Fruit fly (Drosophila melanogaster): ENCODE results near the gene Fuca.

Gene Fuca

dm6 chr3L:11528397-11528923, 5.9 kb upstream of the Fuca start (continued):
- no peak for TF ChIP-seq HLHmδ (GFP tag; optimal IDR thresholded peaks at IDR 0.05)
- TF ChIP-seq CG7271 (tag; optimal IDR thresholded peaks at IDR 0.05) = no peak
- TF ChIP-seq fd102C (GFP tag; optimal IDR thresholded peaks at IDR 0.05) = no peak
- no peak for TF ChIP-seq Lim3 (GFP tag; IDR thresholded peaks at IDR 0.05)
- TF ChIP-seq pnt (GFP tag; optimal IDR thresholded peaks at IDR 0.05) = no peak
- TF ChIP-seq Gsc (GFP tag; IDR thresholded peaks at IDR 0.05) = no peak
- no peak for TF ChIP-seq ro (GFP tag; IDR thresholded peaks at IDR 0.05)
- peak; percentile 83 for TF ChIP-seq cwo (GFP tag; optimal IDR thresholded peaks at IDR 0.05)
- TF ChIP-seq chm (GFP tag; IDR thresholded peaks at IDR 0.05) = peak; percentile 21; the same call in 1 of the 2 replicates
- TF ChIP-seq CG1233 (GFP tag; optimal IDR thresholded peaks at IDR 0.05) = no peak
- no peak for TF ChIP-seq CG12219 (GFP tag; optimal IDR thresholded peaks at IDR 0.05)
- TF ChIP-seq D (optimal IDR thresholded peaks at IDR 0.05) = no peak
- no peak for TF ChIP-seq D (GFP tag; optimal IDR thresholded peaks at IDR 0.05)
- no peak for TF ChIP-seq pho (GFP tag; optimal IDR thresholded peaks at IDR 0.05)
- no peak for TF ChIP-seq usp (GFP tag; optimal IDR thresholded peaks at IDR 0.05)
- TF ChIP-seq caup (GFP tag; optimal IDR thresholded peaks at IDR 0.05; ENCODE audit: severe bottlenecking) = peak; percentile 23
- no peak for TF ChIP-seq CG6791 (GFP tag; IDR thresholded peaks at IDR 0.05; ENCODE audit: partially characterized antibody)
- no peak for TF ChIP-seq CG10959 (GFP tag; IDR thresholded peaks at IDR 0.05)
- TF ChIP-seq CG17829 (tag; optimal IDR thresholded peaks at IDR 0.05) = no peak
- TF ChIP-seq Hr3 (GFP tag; optimal IDR thresholded peaks at IDR 0.05) = no peak
- peak; percentile 25 for TF ChIP-seq CG15269 (tag; optimal IDR thresholded peaks at IDR 0.05)
- TF ChIP-seq CG8478 (optimal IDR thresholded peaks at IDR 0.05) = no peak
- no peak for TF ChIP-seq Hmx (GFP tag; optimal IDR thresholded peaks at IDR 0.05)
- no peak for TF ChIP-seq CG3065 (GFP tag; optimal IDR thresholded peaks at IDR 0.05)
- no peak for TF ChIP-seq CG14050 (GFP tag; IDR thresholded peaks at IDR 0.05)
- TF ChIP-seq gsb (GFP tag; IDR thresholded peaks at IDR 0.05) = no peak
- TF ChIP-seq CG5245 (GFP tag; optimal IDR thresholded peaks at IDR 0.05) = no peak
- TF ChIP-seq CG34224 (GFP tag; IDR thresholded peaks at IDR 0.05; ENCODE audit: partially characterized antibody) = no peak
- TF ChIP-seq nmo (GFP tag; optimal IDR thresholded peaks at IDR 0.05) = no peak
- no peak for TF ChIP-seq CG11504 (tag; optimal IDR thresholded peaks at IDR 0.05)
- no peak for TF ChIP-seq kni (GFP tag; optimal IDR thresholded peaks at IDR 0.05)
- TF ChIP-seq CG2116 (GFP tag; optimal IDR thresholded peaks at IDR 0.05) = no peak
- TF ChIP-seq CG17802 (tag; optimal IDR thresholded peaks at IDR 0.05) = no peak
- no peak for TF ChIP-seq CG2199 (GFP tag; IDR thresholded peaks at IDR 0.05)
- peak; percentile 26 for TF ChIP-seq Hey (tag; optimal IDR thresholded peaks at IDR 0.05)
- no peak for TF ChIP-seq CG30403 (GFP tag; optimal IDR thresholded peaks at IDR 0.05)
- no peak for TF ChIP-seq CG4820 (GFP tag; optimal IDR thresholded peaks at IDR 0.05)
- peak; percentile 25 for TF ChIP-seq scrt (GFP tag; optimal IDR thresholded peaks at IDR 0.05)
- no peak for TF ChIP-seq Dfd (GFP tag; optimal IDR thresholded peaks at IDR 0.05)
- TF ChIP-seq CG7786 (GFP tag; optimal IDR thresholded peaks at IDR 0.05) = no peak
- TF ChIP-seq H15 (GFP tag; IDR thresholded peaks at IDR 0.05) = 0 out of 3 replicates have a peak, but pooled peaks have one; percentile 23
- no peak for TF ChIP-seq bigmax (GFP tag; optimal IDR thresholded peaks at IDR 0.05)
- TF ChIP-seq corto (GFP tag; optimal IDR thresholded peaks at IDR 0.05) = no peak
- no peak for TF ChIP-seq mam (GFP tag; optimal IDR thresholded peaks at IDR 0.05)
- TF ChIP-seq BEAF-32 (GFP tag; optimal IDR thresholded peaks at IDR 0.05) = no peak
- TF ChIP-seq da (GFP tag; optimal IDR thresholded peaks at IDR 0.05) = no peak
- no peak for TF ChIP-seq CG9437 (GFP tag; optimal IDR thresholded peaks at IDR 0.05)
- no peak for TF ChIP-seq CG9609 (GFP tag; optimal IDR thresholded peaks at IDR 0.05)
- no peak for TF ChIP-seq Bgb (GFP tag; IDR thresholded peaks at IDR 0.05; ENCODE audit: partially characterized antibody)
- no peak for TF ChIP-seq rib (GFP tag; IDR thresholded peaks at IDR 0.05)
- no peak for TF ChIP-seq ato (GFP tag; IDR thresholded peaks at IDR 0.05; ENCODE audit: partially characterized antibody)
